Fruit fly (Drosophila melanogaster): Measurements from ENCODE around the gene RnpS1.
A peak's percentile ranks its signal among the peaks of the same experiment; 100 is the strongest.

The RnpS1 gene

DNA sequence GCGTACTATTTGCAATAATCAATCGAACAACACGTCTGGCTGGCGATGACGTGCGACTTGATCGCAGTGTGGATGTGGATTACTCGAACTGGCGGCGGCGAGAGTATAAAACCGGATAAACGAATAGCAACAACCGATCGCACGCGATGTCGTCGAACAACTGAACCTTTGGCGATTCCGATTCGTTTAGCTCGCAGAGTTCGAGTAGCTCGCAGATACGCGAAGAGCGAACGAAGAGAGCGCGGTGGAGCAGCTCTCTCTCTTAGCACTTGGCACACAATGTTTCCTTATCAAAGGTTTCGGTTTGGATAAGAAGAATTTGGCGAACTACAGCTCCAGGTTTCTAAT, 49.4 kb upstream of the RnpS1 start, which contains the start of gene RhoL (continued):
- TF ChIP-seq CG2199 (GFP tag; IDR thresholded peaks at IDR 0.05), result peak; percentile 11; the same call in 1 of the 3 replicates
- TF ChIP-seq CG6654 (GFP tag; optimal IDR thresholded peaks at IDR 0.05), result no peak
- TF ChIP-seq Blimp-1 (GFP tag; optimal IDR thresholded peaks at IDR 0.05), result no peak
- no peak for TF ChIP-seq sc (optimal IDR thresholded peaks at IDR 0.05)
- TF ChIP-seq sc (GFP tag; optimal IDR thresholded peaks at IDR 0.05), result no peak
- TF ChIP-seq Fer1 (GFP tag; optimal IDR thresholded peaks at IDR 0.05), result peak; percentile 51
- TF ChIP-seq CG31365 (tag; optimal IDR thresholded peaks at IDR 0.05), result no peak
- TF ChIP-seq CG1792 (GFP tag; optimal IDR thresholded peaks at IDR 0.05), result no peak
- no peak for TF ChIP-seq ssp (GFP tag; IDR thresholded peaks at IDR 0.05)
- TF ChIP-seq HLH4C (GFP tag; IDR thresholded peaks at IDR 0.05; ENCODE audit: partially characterized antibody), result peak; percentile 50; the same call in 1 of the 3 replicates
- no peak for TF ChIP-seq da (GFP tag; optimal IDR thresholded peaks at IDR 0.05)
- TF ChIP-seq D19A (tag; optimal IDR thresholded peaks at IDR 0.05), result peak; percentile 20
- TF ChIP-seq CG10209 (GFP tag; optimal IDR thresholded peaks at IDR 0.05), result no peak
- TF ChIP-seq CG6272 (GFP tag; IDR thresholded peaks at IDR 0.05), result no peak
- peak; percentile 76 for TF ChIP-seq nom (GFP tag; optimal IDR thresholded peaks at IDR 0.05)
- TF ChIP-seq E2f2 (GFP tag; IDR thresholded peaks at IDR 0.05), result no peak
- TF ChIP-seq CG1603 (tag; optimal IDR thresholded peaks at IDR 0.05), result no peak
- TF ChIP-seq CG9609 (GFP tag; optimal IDR thresholded peaks at IDR 0.05), result no peak
- TF ChIP-seq CG13424 (tag; optimal IDR thresholded peaks at IDR 0.05), result no peak
- TF ChIP-seq slou (GFP tag; optimal IDR thresholded peaks at IDR 0.05), result no peak
- TF ChIP-seq CG12659 (GFP tag; optimal IDR thresholded peaks at IDR 0.05), result peak; percentile 17
- TF ChIP-seq CG9727 (GFP tag; optimal IDR thresholded peaks at IDR 0.05), result no peak
- TF ChIP-seq sr (GFP tag; IDR thresholded peaks at IDR 0.05), result no peak
- TF ChIP-seq Trl (optimal IDR thresholded peaks at IDR 0.05), result peak; percentile 93
- peak; percentile 38 for TF ChIP-seq Trl (GFP tag; optimal IDR thresholded peaks at IDR 0.05)
- no peak for TF ChIP-seq CG10431 (GFP tag; optimal IDR thresholded peaks at IDR 0.05)
- no peak for TF ChIP-seq lola (GFP tag; optimal IDR thresholded peaks at IDR 0.05)
- TF ChIP-seq pita (GFP tag; optimal IDR thresholded peaks at IDR 0.05), result no peak
- TF ChIP-seq peb (GFP tag; IDR thresholded peaks at IDR 0.05), result no peak
- TF ChIP-seq CG34376 (GFP tag; optimal IDR thresholded peaks at IDR 0.05), result peak; percentile 75
- TF ChIP-seq jing (GFP tag; optimal IDR thresholded peaks at IDR 0.05), result no peak
- TF ChIP-seq B-H2 (GFP tag; optimal IDR thresholded peaks at IDR 0.05), result peak; percentile 47

DNA sequence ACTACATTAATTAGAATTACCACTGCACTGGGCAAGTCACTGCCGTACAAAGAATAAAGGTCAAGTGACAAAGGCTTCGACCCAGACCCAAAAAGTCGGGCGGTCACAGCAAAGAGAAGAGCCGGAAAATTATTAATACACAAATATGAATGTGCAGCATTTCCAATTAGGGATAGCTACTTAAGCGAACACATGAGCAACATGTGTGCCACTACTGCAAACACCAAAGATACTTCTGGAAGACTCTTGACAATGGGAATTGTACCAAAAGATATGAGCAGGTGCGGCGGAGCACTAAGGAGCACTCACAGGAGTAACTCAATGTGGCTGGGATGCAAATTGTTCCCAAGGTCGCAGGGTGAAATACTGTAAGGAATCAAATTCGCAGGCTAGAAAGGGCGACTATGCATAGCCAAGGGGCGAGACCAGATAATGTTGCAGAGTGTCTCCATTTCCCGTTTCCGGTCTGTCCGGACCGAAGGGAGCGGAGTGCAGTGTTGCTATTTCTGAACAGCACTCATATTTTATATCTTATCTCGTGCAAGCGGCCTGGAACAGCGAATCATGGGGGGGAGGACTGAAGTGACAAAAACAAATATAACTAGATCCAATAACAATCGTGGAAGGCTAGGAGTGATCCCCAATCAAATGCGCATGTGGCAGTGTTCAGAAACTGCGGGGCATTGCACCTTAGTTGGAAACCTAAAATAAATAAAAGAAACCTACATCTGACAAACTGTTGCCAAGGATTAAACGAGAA, 48.3 kb upstream of the RnpS1 start:
- TF ChIP-seq h (optimal IDR thresholded peaks at IDR 0.05) (no peak), abd-A (tag; optimal IDR thresholded peaks at IDR 0.05) (no peak), twi (tag; optimal IDR thresholded peaks at IDR 0.05) (peak; percentile 99), bcd (GFP tag; optimal IDR thresholded peaks at IDR 0.05) (no peak), Oli (tag; optimal IDR thresholded peaks at IDR 0.05) (no peak), sim (GFP tag; IDR thresholded peaks at IDR 0.05) (no peak), lov (optimal IDR thresholded peaks at IDR 0.05) (no peak), lov (GFP tag; IDR thresholded peaks at IDR 0.05) (0 out of 3 replicates have a peak, but pooled peaks have one; percentile 23), mam (GFP tag; optimal IDR thresholded peaks at IDR 0.05) (no peak), zfh1 (GFP tag; IDR thresholded peaks at IDR 0.05) (0 out of 3 replicates have a peak, but pooled peaks have one; percentile 4), HLHmδ (GFP tag; optimal IDR thresholded peaks at IDR 0.05) (peak; percentile 30), CG11695 (GFP tag; IDR thresholded peaks at IDR 0.05) (0 out of 3 replicates have a peak, but pooled peaks have one; percentile 10), CG1792 (GFP tag; optimal IDR thresholded peaks at IDR 0.05) (no peak), Spps (tag; optimal IDR thresholded peaks at IDR 0.05) (no peak), CG6654 (GFP tag; optimal IDR thresholded peaks at IDR 0.05) (no peak), crol (GFP tag; IDR thresholded peaks at IDR 0.05) (peak; percentile 47; the same call in 1 of the 2 replicates), chm (GFP tag; IDR thresholded peaks at IDR 0.05) (0 out of 2 replicates have a peak, but pooled peaks have one; percentile 27), CG17359 (tag; optimal IDR thresholded peaks at IDR 0.05) (no peak), CG1647 (GFP tag; optimal IDR thresholded peaks at IDR 0.05) (no peak), CG1603 (tag; optimal IDR thresholded peaks at IDR 0.05) (peak; percentile 11), Med (GFP tag) (peak; percentile 7), ara (GFP tag; IDR thresholded peaks at IDR 0.05) (0 out of 2 replicates have a peak, but pooled peaks have one; percentile 38)
